Fruit fly (Drosophila melanogaster) whole organism, adult: ENCODE data around the gene NTPase.

Experiments used
- Clk ChIP-seq: fragments of 200-800 bp; sonication (Bioruptor generic); optimal IDR thresholded peaks from 2 replicates; lab custom pipeline; 2017; ENCODE audit warnings: missing biosample characterization, missing genetic modification characterization
- Hr96 ChIP-seq: fragments of 200-800 bp; sonication (Bioruptor generic); optimal IDR thresholded peaks from 2 replicates; lab custom pipeline; 2016; ENCODE audit warnings: missing biosample characterization, missing genetic modification characterization
- cnc ChIP-seq, 2 experiments: fragments of >200 bp; optimal IDR thresholded peaks; 2 replicates each; lab custom pipeline; 2017
- tj ChIP-seq: fragments of 200-800 bp; sonication (Bioruptor generic); optimal IDR thresholded peaks from 3 replicates; lab custom pipeline; 2017; ENCODE audit warnings: missing biosample characterization, mild to moderate bottlenecking, missing genetic modification characterization, moderate library complexity
- toe ChIP-seq: fragments of 200-800 bp; sonication (Bioruptor generic); optimal IDR thresholded peaks from 2 replicates; lab custom pipeline; 2016; ENCODE audit warnings: missing biosample characterization, missing genetic modification characterization

DNA sequence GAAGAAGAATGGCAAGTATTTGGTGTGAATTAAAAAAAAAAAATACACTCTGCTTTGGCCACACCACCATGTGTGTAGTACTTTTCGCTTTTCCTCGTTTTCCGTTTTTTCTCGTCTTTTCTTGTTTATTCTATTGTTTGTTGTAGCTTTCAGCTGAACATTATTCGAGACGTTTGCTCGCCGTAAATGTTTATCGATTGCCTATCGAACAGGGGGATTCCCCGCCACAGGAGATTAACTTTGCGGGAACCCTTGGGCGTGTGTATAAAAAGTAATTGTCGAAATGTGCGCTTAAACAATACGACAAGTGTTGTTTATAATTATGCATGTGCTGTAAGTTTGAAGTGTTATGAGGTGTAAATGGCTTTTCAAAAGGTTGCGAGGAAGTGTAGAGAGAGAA is 12.1 kb upstream of the NTPase start:
- TF ChIP-seq toe (no peak), Clk (GFP tag; lab: Kevin White, UChicago) (no peak), cnc (optimal IDR thresholded peaks at IDR 0.05; lab: Kevin White, UChicago) (no peak), tj (GFP tag; lab: Kevin White, UChicago) (no peak), Hr96 (GFP tag; lab: Kevin White, UChicago) (no peak)
